Fruit fly (Drosophila melanogaster) whole organism, embryonic: ENCODE measurements around the gene CG34162.

Experiments
- Adf1 ChIP-seq: fragments of 200-800 bp; sonication (Bioruptor generic); IDR thresholded peaks from 2 replicates; pipeline ENCODE4 v1.3.6; 2022; ENCODE audit warnings: missing biosample characterization, missing genetic modification characterization
- CG10462 ChIP-seq: fragments of 200-800 bp; sonication (Bioruptor generic); optimal IDR thresholded peaks from 2 replicates; lab custom pipeline; 2016; ENCODE audit warnings: missing biosample characterization, missing genetic modification characterization
- CG3726 ChIP-seq: fragments of 200-800 bp; sonication (Bioruptor generic); IDR thresholded peaks from 3 replicates; pipeline ENCODE4, ENCODE4 v1.3.6; 2022; ENCODE audit warnings: missing biosample characterization, missing genetic modification characterization
- CG6683 ChIP-seq: fragments of 200-800 bp; sonication (Bioruptor generic); optimal IDR thresholded peaks from 2 replicates; lab custom pipeline; 2017; ENCODE audit warnings: missing biosample characterization, mild to moderate bottlenecking, missing genetic modification characterization, missing genetic modification reagents
- corto ChIP-seq: fragments of 200-800 bp; sonication (Bioruptor generic); optimal IDR thresholded peaks from 2 replicates; lab custom pipeline; 2016; ENCODE audit warnings: missing biosample characterization, mild to moderate bottlenecking, missing genetic modification characterization, moderate library complexity
- run ChIP-seq: fragments of 200-800 bp; sonication (Bioruptor generic); optimal IDR thresholded peaks from 3 replicates; lab custom pipeline; 2018; ENCODE audit warnings: missing biosample characterization, mild to moderate bottlenecking, missing genetic modification characterization
- unpg ChIP-seq: fragments of 200-800 bp; sonication (Bioruptor generic); optimal IDR thresholded peaks from 3 replicates; lab custom pipeline; 2018; ENCODE audit warnings: missing biosample characterization, mild to moderate bottlenecking, missing genetic modification characterization, moderate library complexity
- zen ChIP-seq: fragments of 200-800 bp; sonication (Bioruptor generic); optimal IDR thresholded peaks from 3 replicates; lab custom pipeline; 2018; ENCODE audit warnings: missing biosample characterization, mild to moderate bottlenecking, missing genetic modification characterization, moderate library complexity

DNA sequence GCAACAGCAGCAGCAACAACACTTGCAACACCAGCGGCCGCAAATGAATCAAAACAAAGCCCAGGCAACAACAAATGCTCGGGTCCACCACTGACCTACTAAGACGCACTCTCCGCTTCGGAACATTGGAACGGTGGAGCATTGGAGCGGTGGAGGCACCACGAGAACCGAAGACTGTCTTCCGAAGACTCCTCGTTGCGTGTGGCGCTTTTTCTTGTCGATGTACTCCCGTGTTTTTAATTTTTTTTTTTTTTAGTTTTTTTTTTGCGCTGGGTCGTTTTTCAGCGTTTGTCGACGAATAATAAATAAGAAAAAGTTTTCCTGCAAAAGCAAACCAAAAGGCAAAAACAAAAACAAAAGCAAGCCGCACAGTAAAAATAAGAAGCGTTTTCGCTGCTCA, 31.0 kb upstream of the CG34162 start:
- TF ChIP-seq run (tag; lab: Kevin White, UChicago) (no peak), corto (GFP tag; lab: Kevin White, UChicago) (no peak), Adf1 (GFP tag; lab: Robert Waterston, UW) (no peak), zen (no peak), CG3726 (GFP tag; lab: Robert Waterston, UW) (no peak), CG6683 (GFP tag; lab: Kevin White, UChicago) (no peak), CG10462 (GFP tag; lab: Kevin White, UChicago) (no peak), unpg (GFP tag; lab: Kevin White, UChicago) (no peak)
